Worm (Caenorhabditis elegans) whole organism, late embryonic: ENCODE measurements around the gene scav-1.

Experiments
- ets-4 ChIP-seq: sonication (generic microtip); optimal IDR thresholded peaks from 2 replicates; lab custom pipeline; 2016; ENCODE audit warnings: missing genetic modification characterization, missing compliant biosample characterization
- mec-3 ChIP-seq: sonication (generic microtip); optimal IDR thresholded peaks from 2 replicates; lab custom pipeline; 2016; ENCODE audit warnings: borderline replicate concordance, missing genetic modification characterization, missing compliant biosample characterization
- nhr-232 ChIP-seq: sonication (generic microtip); optimal IDR thresholded peaks from 2 replicates; lab custom pipeline; 2016; ENCODE audit warnings: missing genetic modification characterization, missing compliant biosample characterization
- odd-2 ChIP-seq: sonication (generic microtip); optimal IDR thresholded peaks from 2 replicates; lab custom pipeline; 2017; ENCODE audit warnings: antibody characterized with exemption, mild to moderate bottlenecking, missing genetic modification characterization, missing compliant biosample characterization
- pha-2 ChIP-seq: sonication (generic microtip); optimal IDR thresholded peaks from 2 replicates; lab custom pipeline; 2017; ENCODE audit warnings: mild to moderate bottlenecking, missing genetic modification characterization, missing compliant biosample characterization
- sox-2 ChIP-seq: fragments of 200-800 bp; sonication (Bioruptor generic); IDR thresholded peaks from 2 replicates; pipeline ENCODE4 v1.3.6; 2022; ENCODE audit warnings: missing genetic modification reagents, missing genetic modification characterization, missing compliant biosample characterization
- sox-4 ChIP-seq: sonication (generic microtip); optimal IDR thresholded peaks from 2 replicates; lab custom pipeline; 2017; ENCODE audit warnings: mild to moderate bottlenecking, missing genetic modification characterization, inconsistent platforms, missing compliant biosample characterization
- ztf-16 ChIP-seq: sonication (generic microtip); optimal IDR thresholded peaks from 2 replicates; lab custom pipeline; 2017; ENCODE audit warnings: missing genetic modification characterization, missing compliant biosample characterization

scav-1 gene

DNA sequence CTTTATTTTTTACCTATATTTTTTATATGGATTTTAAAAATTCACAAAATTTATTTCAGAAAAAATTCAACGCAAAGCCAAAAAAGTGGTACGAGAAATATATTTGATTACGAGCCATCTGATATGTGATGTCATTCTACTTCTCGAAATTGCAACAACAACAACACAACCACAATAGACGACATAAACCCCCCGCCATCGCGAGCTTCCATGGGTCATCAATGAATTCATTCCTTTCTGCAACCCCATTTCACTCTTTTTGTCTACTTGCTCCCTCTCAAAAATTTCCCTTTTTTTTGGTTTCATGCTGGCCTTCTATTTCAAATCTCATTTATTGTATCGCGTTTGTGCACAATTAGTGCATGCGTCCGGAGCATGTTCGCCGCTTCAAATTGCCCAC lies 52.5 kb downstream of the scav-1 start:
- TF ChIP-seq ets-4 (tag; lab: Kevin White, UChicago) (no peak), sox-2 (GFP tag; lab: Robert Waterston, UW) (no peak), odd-2 (tag; lab: Kevin White, UChicago) (no peak), pha-2 (tag; lab: Kevin White, UChicago) (no peak), sox-4 (tag; lab: Kevin White, UChicago) (no peak), mec-3 (tag; lab: Kevin White, UChicago) (no peak), nhr-232 (tag; lab: Kevin White, UChicago) (no peak), ztf-16 (tag; lab: Kevin White, UChicago) (no peak)
- TF ChIP-seq, all 69 proteins: peak for 0
